Fruit fly (Drosophila melanogaster) S2 (cell line): ENCODE data around the gene MAGE.

Experiments used
- CG8478 ChIP-seq: fragments of >200 bp; optimal IDR thresholded peaks from 2 replicates; lab custom pipeline; 2018
- CTCF ChIP-seq, 2 experiments: fragments of >200 bp; optimal IDR thresholded peaks; 2 replicates each; lab custom pipeline; 2018

- TF ChIP-seq CTCF (optimal IDR thresholded peaks at IDR 0.05; lab: Kevin White, UChicago): no peak
- TF ChIP-seq CG8478: no peak
Observed at dm6 chr3R:7162356-7163289, 7.6 kb upstream of the MAGE start, which contains the start of gene sas.
